Worm (Caenorhabditis elegans): ENCODE measurements around the gene F27C8.2.

DNA sequence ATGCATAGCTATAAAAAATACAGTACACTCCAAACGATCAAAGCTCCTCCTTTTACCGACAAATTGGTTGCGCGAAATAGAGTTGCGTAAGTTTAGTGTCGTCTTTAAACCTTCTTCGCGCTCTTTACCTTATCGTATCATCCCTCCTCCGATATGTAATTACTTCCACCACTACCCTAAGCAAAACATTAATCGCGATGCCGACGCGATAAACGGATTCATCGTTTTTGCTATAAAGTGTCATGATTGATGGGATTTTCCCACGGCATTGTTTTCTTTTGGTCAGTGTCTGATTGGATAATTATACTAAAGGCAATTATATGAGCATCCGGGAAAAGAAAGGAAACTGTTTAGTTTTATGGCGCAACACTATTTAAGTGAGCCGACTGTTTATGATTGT lies 22.7 kb downstream of the F27C8.2 start:
- TF ChIP-seq pes-1 (GFP tag; IDR thresholded peaks at IDR 0.05) = no peak
- TF ChIP-seq tbx-11 (GFP tag; IDR thresholded peaks at IDR 0.05) = no peak
- TF ChIP-seq F13C5.2 (tag; optimal IDR thresholded peaks at IDR 0.05) = no peak
- TF ChIP-seq tra-4 (tag; optimal IDR thresholded peaks at IDR 0.05) = no peak
- no peak for TF ChIP-seq aly-1 (tag; optimal IDR thresholded peaks at IDR 0.05)
- TF ChIP-seq ama-1 (optimal IDR thresholded peaks at IDR 0.05) = no peak
- TF ChIP-seq ceh-13 (GFP tag; optimal IDR thresholded peaks at IDR 0.05) = no peak
- no peak for TF ChIP-seq hmbx-1 (tag; optimal IDR thresholded peaks at IDR 0.05)

Measured in whole organism, early embryonic.